Worm (Caenorhabditis elegans) whole organism, L1 larva: Measurements from ENCODE around the gene spp-22.

Experiments used
- blmp-1 ChIP-seq: fragments of 150-350 bp; optimal IDR thresholded peaks from 2 replicates; lab custom pipeline; 2014; ENCODE audit warnings: missing biosample characterization, missing genetic modification characterization
- ceh-8 ChIP-seq: fragments of 200-800 bp; sonication (Bioruptor generic); optimal IDR thresholded peaks from 2 replicates; lab custom pipeline; 2018; ENCODE audit warnings: mild to moderate bottlenecking, missing genetic modification characterization, moderate library complexity, missing compliant biosample characterization
- fos-1 ChIP-seq: fragments of 150-350 bp; optimal IDR thresholded peaks from 2 replicates; lab custom pipeline; 2014; ENCODE audit warnings: missing biosample characterization, missing genetic modification characterization
- lir-3 ChIP-seq: sonication (generic microtip); optimal IDR thresholded peaks from 2 replicates; lab custom pipeline; 2016; ENCODE audit warnings: mild to moderate bottlenecking, missing genetic modification characterization, moderate library complexity, missing compliant biosample characterization; ENCODE audit not compliant: poor library complexity
- mep-1 ChIP-seq: fragments of 150-350 bp; optimal IDR thresholded peaks from 2 replicates; lab custom pipeline; 2014; ENCODE audit warnings: missing biosample characterization, missing genetic modification characterization
- nhr-28 ChIP-seq: fragments of 150-350 bp; optimal IDR thresholded peaks from 2 replicates; lab custom pipeline; 2014; ENCODE audit warnings: missing biosample characterization, missing genetic modification characterization
- nhr-90 ChIP-seq: sonication (generic microtip); optimal IDR thresholded peaks from 2 replicates; lab custom pipeline; 2016; ENCODE audit warnings: mild to moderate bottlenecking, missing genetic modification characterization, missing compliant biosample characterization; ENCODE audit not compliant: poor library complexity
- snpc-4 ChIP-seq: fragments of 150-350 bp; optimal IDR thresholded peaks from 2 replicates; lab custom pipeline; 2014; ENCODE audit warnings: missing biosample characterization, missing genetic modification characterization
- sup-37 ChIP-seq: fragments of 200-800 bp; sonication (Bioruptor generic); optimal IDR thresholded peaks from 2 replicates; lab custom pipeline; 2018; ENCODE audit warnings: mild to moderate bottlenecking, missing genetic modification characterization, missing compliant biosample characterization
- unc-62 ChIP-seq: fragments of 150-350 bp; optimal IDR thresholded peaks from 2 replicates; lab custom pipeline; 2014; ENCODE audit warnings: missing biosample characterization, missing genetic modification reagents, missing genetic modification characterization
- zag-1 ChIP-seq: fragments of 150-350 bp; optimal IDR thresholded peaks from 2 replicates; lab custom pipeline; 2014; ENCODE audit warnings: missing biosample characterization, missing genetic modification characterization
- ztf-4 ChIP-seq: fragments of 150-350 bp; optimal IDR thresholded peaks from 2 replicates; lab custom pipeline; 2014; ENCODE audit warnings: missing biosample characterization, missing genetic modification characterization

DNA sequence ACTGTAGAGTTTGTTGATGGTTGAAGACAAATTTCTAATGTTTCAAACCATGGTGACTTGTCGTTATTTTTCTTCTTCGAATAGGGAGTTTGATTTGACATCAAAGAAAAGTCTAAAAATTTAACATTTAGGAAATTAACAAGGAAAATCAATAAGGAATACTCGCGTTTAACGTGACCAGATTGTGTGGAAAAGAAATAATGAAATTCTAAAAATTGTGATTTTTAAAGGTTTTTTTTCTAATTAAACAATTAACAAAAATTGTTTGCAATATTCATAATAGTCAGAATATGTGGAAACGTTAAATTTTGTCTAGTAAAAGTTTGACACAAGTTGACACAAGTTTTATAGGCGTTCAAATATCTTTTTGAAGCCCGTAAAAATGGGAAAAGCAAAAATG lies 23.9 kb upstream of the spp-22 start, which contains the start of gene C55B6.4:
- TF ChIP-seq fos-1 (tag; lab: Kevin White, UChicago) (no peak), nhr-28 (no peak), lir-3 (no peak), sup-37 (GFP tag; lab: Kevin White, UChicago) (no peak), unc-62 (GFP tag; lab: Kevin White, UChicago) (no peak), ceh-8 (GFP tag; lab: Kevin White, UChicago) (no peak), blmp-1 (no peak), zag-1 (no peak), mep-1 (no peak), snpc-4 (no peak), ztf-4 (tag; lab: Kevin White, UChicago) (no peak), nhr-90 (tag; lab: Kevin White, UChicago) (no peak)
